Fruit fly (Drosophila melanogaster): ENCODE measurements around the gene CG42322.

- TF ChIP-seq ro (GFP tag; IDR thresholded peaks at IDR 0.05) (no peak), CG7963 (GFP tag; IDR thresholded peaks at IDR 0.05; ENCODE audit: partially characterized antibody) (no peak), zen (tag; optimal IDR thresholded peaks at IDR 0.05) (no peak)
These were observed 32.6 kb downstream of the CG42322 start, which contains the start of gene Takl1 for dm6 chr3R:20772543-20772942.

All from whole organism, embryonic.